Worm (Caenorhabditis elegans) whole organism, mixed stage, embryonic: ENCODE results near the gene nhr-13.

ENCODE experiments used
- flh-1 ChIP-seq: fragments of 200-800 bp; sonication (Bioruptor generic); optimal IDR thresholded peaks from 2 replicates; lab custom pipeline; 2018; ENCODE audit warnings: mild to moderate bottlenecking, missing genetic modification characterization, moderate library complexity, missing compliant biosample characterization
- lin-13 ChIP-seq: fragments of 150-350 bp; optimal IDR thresholded peaks from 2 replicates; lab custom pipeline; 2014; ENCODE audit warnings: missing biosample characterization, missing genetic modification characterization
- nhr-237 ChIP-seq: fragments of 150-350 bp; optimal IDR thresholded peaks from 2 replicates; lab custom pipeline; 2014; ENCODE audit warnings: missing biosample characterization, missing genetic modification characterization
- nhr-28 ChIP-seq: fragments of 150-350 bp; optimal IDR thresholded peaks from 2 replicates; lab custom pipeline; 2014; ENCODE audit warnings: missing biosample characterization, missing genetic modification characterization

DNA sequence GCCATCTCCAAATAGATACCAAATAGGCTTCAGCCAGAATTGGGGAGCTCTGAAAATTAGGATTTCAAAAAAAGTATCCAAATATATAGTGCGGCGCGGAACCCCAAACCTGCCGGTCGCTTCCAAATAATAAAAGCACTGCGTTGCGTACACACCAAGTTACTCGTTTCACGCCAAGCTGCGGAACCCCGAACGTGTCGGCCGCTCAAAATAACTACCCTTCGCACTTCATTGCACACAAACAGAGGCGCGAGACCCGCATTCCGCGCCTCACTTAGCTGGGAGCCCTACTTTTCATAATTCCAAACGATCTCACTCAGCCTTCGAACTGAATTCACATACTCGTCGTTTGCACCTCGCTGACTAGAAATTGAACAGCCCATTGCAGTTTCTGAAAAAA, 7.3 kb downstream of the nhr-13 start:
- no peak for TF ChIP-seq nhr-28
- TF ChIP-seq nhr-237 (tag; lab: Kevin White, UChicago) = no peak
- no peak for TF ChIP-seq flh-1 (GFP tag; lab: Kevin White, UChicago)
- TF ChIP-seq lin-13 = no peak
